Worm (Caenorhabditis elegans) whole organism, L3 larva: Measurements from ENCODE around the gene pbs-6.

Source experiments
- R02D3.7 ChIP-seq: fragments of 150-350 bp; optimal IDR thresholded peaks from 2 replicates; lab custom pipeline; 2014; ENCODE audit warnings: missing biosample characterization, missing genetic modification characterization
- ZK546.5 ChIP-seq: sonication (generic microtip); optimal IDR thresholded peaks from 2 replicates; lab custom pipeline; 2017; ENCODE audit warnings: missing biosample characterization, missing genetic modification characterization
- aly-2 ChIP-seq: fragments of 150-350 bp; optimal IDR thresholded peaks from 2 replicates; lab custom pipeline; 2014; ENCODE audit warnings: missing biosample characterization, missing genetic modification characterization
- ama-1 ChIP-seq: fragments of 150-350 bp; optimal IDR thresholded peaks from 2 replicates; lab custom pipeline; 2018
- ceh-16 ChIP-seq: sonication (generic microtip); optimal IDR thresholded peaks from 2 replicates; lab custom pipeline; 2017; ENCODE audit warnings: missing biosample characterization, missing genetic modification characterization
- daf-12 ChIP-seq: fragments of 150-350 bp; optimal IDR thresholded peaks from 2 replicates; lab custom pipeline; 2014; ENCODE audit warnings: missing biosample characterization, missing genetic modification reagents, missing genetic modification characterization
- egl-27 ChIP-seq: sonication (generic microtip); optimal IDR thresholded peaks from 4 replicates; lab custom pipeline; 2017; ENCODE audit warnings: missing biosample characterization, missing genetic modification reagents, missing genetic modification characterization
- egl-5 ChIP-seq: fragments of 150-350 bp; optimal IDR thresholded peaks from 2 replicates; lab custom pipeline; 2017; ENCODE audit warnings: missing biosample characterization, missing genetic modification reagents, missing genetic modification characterization, inconsistent platforms
- elt-2 ChIP-seq: sonication (generic microtip); optimal IDR thresholded peaks from 2 replicates; lab custom pipeline; 2016; ENCODE audit warnings: missing genetic modification reagents, mild to moderate bottlenecking, missing genetic modification characterization, missing compliant biosample characterization
- fkh-10 ChIP-seq: sonication (generic microtip); optimal IDR thresholded peaks from 2 replicates; lab custom pipeline; 2017; ENCODE audit warnings: missing biosample characterization, missing genetic modification reagents, missing genetic modification characterization
- fkh-2 ChIP-seq: fragments of 150-350 bp; optimal IDR thresholded peaks from 2 replicates; lab custom pipeline; 2014; ENCODE audit warnings: missing biosample characterization, missing genetic modification reagents, missing genetic modification characterization
- fos-1 ChIP-seq: fragments of 150-350 bp; optimal IDR thresholded peaks from 2 replicates; lab custom pipeline; 2014; ENCODE audit warnings: missing biosample characterization, missing genetic modification characterization
- lin-15B ChIP-seq: fragments of 150-350 bp; optimal IDR thresholded peaks from 2 replicates; lab custom pipeline; 2014; ENCODE audit warnings: missing biosample characterization, missing genetic modification characterization
- lin-39 ChIP-seq: fragments of 150-350 bp; optimal IDR thresholded peaks from 2 replicates; lab custom pipeline; 2018; ENCODE audit warnings: missing biosample characterization, missing genetic modification reagents, missing genetic modification characterization
- lsy-12 ChIP-seq: sonication (generic microtip); optimal IDR thresholded peaks from 2 replicates; lab custom pipeline; 2016; ENCODE audit warnings: mild to moderate bottlenecking, missing genetic modification characterization, missing compliant biosample characterization
- mdl-1 ChIP-seq: fragments of 150-350 bp; optimal IDR thresholded peaks from 2 replicates; lab custom pipeline; 2014; ENCODE audit warnings: missing biosample characterization, missing genetic modification characterization
- mml-1 ChIP-seq: fragments of 150-350 bp; sonication (generic microtip); optimal IDR thresholded peaks from 3 replicates; lab custom pipeline; 2014; ENCODE audit warnings: missing biosample characterization, missing genetic modification characterization
- nfya-1 ChIP-seq: sonication (generic microtip); optimal IDR thresholded peaks from 2 replicates; lab custom pipeline; 2017; ENCODE audit warnings: missing genetic modification characterization, mild to moderate bottlenecking, missing compliant biosample characterization, antibody characterized with exemption, moderate library complexity; ENCODE audit not compliant: insufficient read depth
- nhr-11 ChIP-seq: fragments of 150-350 bp; optimal IDR thresholded peaks from 2 replicates; lab custom pipeline; 2014; ENCODE audit warnings: missing biosample characterization, missing genetic modification characterization
- nhr-12 ChIP-seq: fragments of 150-350 bp; optimal IDR thresholded peaks from 2 replicates; lab custom pipeline; 2014; ENCODE audit warnings: missing biosample characterization, missing genetic modification characterization
- nhr-23 ChIP-seq: fragments of 150-350 bp; optimal IDR thresholded peaks from 2 replicates; lab custom pipeline; 2014; ENCODE audit warnings: missing biosample characterization, missing genetic modification reagents, missing genetic modification characterization
- nhr-237 ChIP-seq: fragments of 150-350 bp; optimal IDR thresholded peaks from 2 replicates; lab custom pipeline; 2014; ENCODE audit warnings: missing biosample characterization, missing genetic modification characterization
- nhr-25 ChIP-seq: sonication (generic microtip); optimal IDR thresholded peaks from 2 replicates; lab custom pipeline; 2017; ENCODE audit warnings: missing biosample characterization, missing genetic modification characterization
- nhr-28 ChIP-seq: fragments of 150-350 bp; optimal IDR thresholded peaks from 2 replicates; lab custom pipeline; 2014; ENCODE audit warnings: missing biosample characterization, missing genetic modification characterization
- nhr-43 ChIP-seq: sonication (generic microtip); optimal IDR thresholded peaks from 2 replicates; lab custom pipeline; 2016; ENCODE audit warnings: mild to moderate bottlenecking, missing genetic modification characterization, missing compliant biosample characterization; ENCODE audit not compliant: poor library complexity, severe bottlenecking
- nhr-76 ChIP-seq: fragments of 150-350 bp; sonication (generic microtip); optimal IDR thresholded peaks from 5 replicates; lab custom pipeline; 2014; ENCODE audit warnings: missing biosample characterization, missing genetic modification characterization
- pqm-1 ChIP-seq: fragments of 150-350 bp; optimal IDR thresholded peaks from 2 replicates; lab custom pipeline; 2017; ENCODE audit warnings: missing biosample characterization, missing genetic modification characterization, inconsistent platforms
- sea-2 ChIP-seq: fragments of 150-350 bp; sonication (generic microtip); optimal IDR thresholded peaks from 4 replicates; lab custom pipeline; 2014; ENCODE audit warnings: missing biosample characterization, missing genetic modification reagents, missing genetic modification characterization
- skn-1 ChIP-seq: fragments of 150-350 bp; optimal IDR thresholded peaks from 2 replicates; lab custom pipeline; 2014; ENCODE audit warnings: missing biosample characterization, missing genetic modification characterization
- snpc-4 ChIP-seq: fragments of 150-350 bp; optimal IDR thresholded peaks from 2 replicates; lab custom pipeline; 2014; ENCODE audit warnings: missing biosample characterization, missing genetic modification characterization
- tbx-2 ChIP-seq: sonication (generic microtip); optimal IDR thresholded peaks from 2 replicates; lab custom pipeline; 2016; ENCODE audit warnings: mild to moderate bottlenecking, missing genetic modification characterization, missing compliant biosample characterization
- unc-62 ChIP-seq: fragments of 150-350 bp; sonication (generic microtip); optimal IDR thresholded peaks from 4 replicates; lab custom pipeline; 2014; ENCODE audit warnings: missing biosample characterization, missing genetic modification reagents, missing genetic modification characterization
- zag-1 ChIP-seq: fragments of 150-350 bp; optimal IDR thresholded peaks from 2 replicates; lab custom pipeline; 2014; ENCODE audit warnings: missing biosample characterization, missing genetic modification characterization
- ztf-11 ChIP-seq: fragments of 150-350 bp; optimal IDR thresholded peaks from 2 replicates; lab custom pipeline; 2014; ENCODE audit warnings: missing biosample characterization, missing genetic modification characterization
- ztf-4 ChIP-seq: fragments of 150-350 bp; optimal IDR thresholded peaks from 2 replicates; lab custom pipeline; 2014; ENCODE audit warnings: missing biosample characterization, missing genetic modification characterization

pbs-6 gene

ce11 chrIII:8211562-8211961, 32.3 kb downstream of the pbs-6 start:
- TF ChIP-seq nfya-1 (peak; percentile 21), nhr-28 (no peak), tbx-2 (no peak), ceh-16 (tag; lab: Kevin White, UChicago) (no peak)

- TF ChIP-seq nhr-237 (tag; lab: Kevin White, UChicago) (no peak), mml-1 (tag; lab: Kevin White, UChicago) (no peak), ama-1 (lab: Kevin White, UChicago) (no peak), nhr-43 (tag; lab: Kevin White, UChicago) (no peak), pqm-1 (tag; lab: Kevin White, UChicago) (no peak), fkh-2 (tag; lab: Kevin White, UChicago) (no peak), lin-15B (tag; lab: Kevin White, UChicago) (no peak)
Observed at ce11 chrIII:8209775-8210174, 34.1 kb downstream of the pbs-6 start, which contains the start of gene C30A5.10. C30A5.10 (minus strand) TSS chrIII:8209875.

ce11 chrIII:8202754-8203153, 41.1 kb downstream of the pbs-6 start, which contains the start of gene snb-5:
snb-5 (plus strand) TSS chrIII:8203054.
- TF ChIP-seq nhr-25 (tag; lab: Kevin White, UChicago) = no peak
- TF ChIP-seq ceh-16 (tag; lab: Kevin White, UChicago) = no peak
- no peak for TF ChIP-seq mdl-1
- no peak for TF ChIP-seq nhr-76 (tag; lab: Kevin White, UChicago)
- TF ChIP-seq egl-5 = no peak
- no peak for TF ChIP-seq sea-2 (GFP tag; lab: Kevin White, UChicago)
- no peak for TF ChIP-seq ztf-11 (tag; lab: Kevin White, UChicago)
- TF ChIP-seq nhr-11 = no peak

ce11 chrIII:8201760-8202159, 42.1 kb downstream of the pbs-6 start:
- TF ChIP-seq snpc-4 (tag; lab: Kevin White, UChicago) (peak; percentile 43), daf-12 (tag; lab: Kevin White, UChicago) (no peak), aly-2 (tag; lab: Kevin White, UChicago) (no peak), zag-1 (no peak), nfya-1 (peak; percentile 77), lsy-12 (tag; lab: Kevin White, UChicago) (no peak), lin-39 (tag; lab: Kevin White, UChicago) (peak; percentile 60), nhr-12 (tag; lab: Kevin White, UChicago) (no peak), ztf-11 (tag; lab: Kevin White, UChicago) (no peak), nhr-11 (peak; percentile 5), ztf-4 (tag; lab: Kevin White, UChicago) (no peak), elt-2 (tag; lab: Kevin White, UChicago) (no peak), mdl-1 (no peak), lin-15B (tag; lab: Kevin White, UChicago) (peak; percentile 33), tbx-2 (no peak), egl-27 (tag; lab: Kevin White, UChicago) (no peak)

- no peak for TF ChIP-seq lin-39 (tag; lab: Kevin White, UChicago)
- no peak for TF ChIP-seq fos-1 (tag; lab: Kevin White, UChicago)
- no peak for TF ChIP-seq nhr-11
- no peak for TF ChIP-seq nhr-28
- TF ChIP-seq ama-1 (lab: Kevin White, UChicago) = no peak
- no peak for TF ChIP-seq R02D3.7 (tag; lab: Kevin White, UChicago)
- no peak for TF ChIP-seq sea-2 (GFP tag; lab: Kevin White, UChicago)
- TF ChIP-seq ztf-11 (tag; lab: Kevin White, UChicago) = no peak
- TF ChIP-seq skn-1 (tag; lab: Kevin White, UChicago) = no peak
- TF ChIP-seq egl-27 (tag; lab: Kevin White, UChicago) = no peak
- no peak for TF ChIP-seq ZK546.5 (tag; lab: Kevin White, UChicago)
- no peak for TF ChIP-seq aly-2 (tag; lab: Kevin White, UChicago)
- TF ChIP-seq fkh-10 = no peak
Observed at ce11 chrIII:8201117-8201516, 42.8 kb downstream of the pbs-6 start, which contains the start of gene unc-36. unc-36 (minus strand) TSS chrIII:8201217.

- TF ChIP-seq fos-1 (tag; lab: Kevin White, UChicago) = no peak
- TF ChIP-seq unc-62 (GFP tag; lab: Kevin White, UChicago) = no peak
- TF ChIP-seq nhr-23 (tag; lab: Kevin White, UChicago) = no peak
- TF ChIP-seq tbx-2 = no peak
- no peak for TF ChIP-seq zag-1
- no peak for TF ChIP-seq daf-12 (tag; lab: Kevin White, UChicago)
Observed at ce11 chrIII:8199060-8199459, 44.8 kb downstream of the pbs-6 start.
